Worm (Caenorhabditis elegans) whole organism, L1 larva: ENCODE measurements around the gene sdz-18.

Experiments used
- C04F5.9 ChIP-seq: sonication (generic microtip); optimal IDR thresholded peaks from 2 replicates; lab custom pipeline; 2016; ENCODE audit warnings: missing genetic modification characterization, missing compliant biosample characterization
- F16B12.6 ChIP-seq: fragments of 150-350 bp; optimal IDR thresholded peaks from 2 replicates; lab custom pipeline; 2014; ENCODE audit warnings: missing biosample characterization, missing genetic modification characterization
- Y116A8C.19 ChIP-seq: sonication (generic microtip); optimal IDR thresholded peaks from 2 replicates; lab custom pipeline; 2016; ENCODE audit warnings: missing compliant biosample characterization, missing genetic modification characterization, borderline replicate concordance
- alr-1 ChIP-seq: fragments of 200-800 bp; sonication (Bioruptor generic); optimal IDR thresholded peaks from 2 replicates; lab custom pipeline; 2018; ENCODE audit warnings: borderline replicate concordance, mild to moderate bottlenecking, missing genetic modification characterization, missing compliant biosample characterization
- aly-2 ChIP-seq: fragments of 150-350 bp; optimal IDR thresholded peaks from 2 replicates; lab custom pipeline; 2014; ENCODE audit warnings: missing biosample characterization, missing genetic modification characterization
- ceh-63 ChIP-seq: fragments of 200-800 bp; sonication (Bioruptor generic); optimal IDR thresholded peaks from 2 replicates; lab custom pipeline; 2018; ENCODE audit warnings: mild to moderate bottlenecking, missing genetic modification characterization, missing compliant biosample characterization
- ceh-88 ChIP-seq: fragments of 200-800 bp; sonication (Bioruptor generic); IDR thresholded peaks from 2 replicates; pipeline ENCODE4 v1.3.6; 2022; ENCODE audit warnings: missing genetic modification characterization, missing compliant biosample characterization
- ces-1 ChIP-seq: fragments of 150-350 bp; optimal IDR thresholded peaks from 2 replicates; lab custom pipeline; 2014; ENCODE audit warnings: missing biosample characterization, missing genetic modification reagents, missing genetic modification characterization
- efl-1 ChIP-seq, 4 experiments: fragments of 150-350 bp; optimal IDR thresholded peaks in 3 of 4; peaks in 1 of 4; 1 replicate in 1 of 4; 2 replicates in 3 of 4; lab custom pipeline; 2014; ENCODE audit warnings: missing biosample characterization in 2 of 4, missing genetic modification characterization in 2 of 4, missing genetic modification reagents in 2 of 4
- ets-5 ChIP-seq: fragments of 200-800 bp; sonication (Bioruptor generic); IDR thresholded peaks from 2 replicates; pipeline ENCODE4 v1.3.6; 2022; ENCODE audit warnings: missing genetic modification characterization, missing compliant biosample characterization
- hlh-17 ChIP-seq: fragments of 200-800 bp; sonication (Bioruptor generic); optimal IDR thresholded peaks from 2 replicates; lab custom pipeline; 2018; ENCODE audit warnings: missing genetic modification characterization, mild to moderate bottlenecking, missing compliant biosample characterization, moderate library complexity, borderline replicate concordance
- hlh-4 ChIP-seq: sonication (generic microtip); optimal IDR thresholded peaks from 2 replicates; lab custom pipeline; 2016; ENCODE audit warnings: mild to moderate bottlenecking, missing genetic modification characterization, missing compliant biosample characterization
- jun-1 ChIP-seq: fragments of 150-350 bp; optimal IDR thresholded peaks from 2 replicates; lab custom pipeline; 2014; ENCODE audit warnings: missing biosample characterization, missing genetic modification reagents, missing genetic modification characterization
- lin-13 ChIP-seq: fragments of 150-350 bp; optimal IDR thresholded peaks from 2 replicates; lab custom pipeline; 2014; ENCODE audit warnings: missing biosample characterization, missing genetic modification reagents, missing genetic modification characterization
- lin-15B ChIP-seq: fragments of 150-350 bp; sonication (generic microtip); optimal IDR thresholded peaks from 3 replicates; lab custom pipeline; 2014; ENCODE audit warnings: missing biosample characterization, missing genetic modification characterization
- lin-39 ChIP-seq: fragments of 150-350 bp; optimal IDR thresholded peaks from 2 replicates; lab custom pipeline; 2014; ENCODE audit warnings: missing biosample characterization, missing genetic modification reagents, missing genetic modification characterization
- lir-3 ChIP-seq: sonication (generic microtip); optimal IDR thresholded peaks from 2 replicates; lab custom pipeline; 2016; ENCODE audit warnings: mild to moderate bottlenecking, missing genetic modification characterization, moderate library complexity, missing compliant biosample characterization; ENCODE audit not compliant: poor library complexity
- lsy-2 ChIP-seq, 2 experiments: fragments of 150-350 bp; optimal IDR thresholded peaks; 2 replicates each; lab custom pipeline; 2014; ENCODE audit warnings: missing biosample characterization in 2 of 2, missing genetic modification characterization in 2 of 2
- mab-9 ChIP-seq: fragments of 200-800 bp; sonication (Bioruptor generic); IDR thresholded peaks from 2 replicates; pipeline ENCODE4 v1.3.6; 2022; ENCODE audit warnings: missing genetic modification reagents, missing genetic modification characterization, missing compliant biosample characterization
- nhr-19 ChIP-seq: fragments of 200-800 bp; sonication (Bioruptor generic); conservative IDR thresholded peaks from 2 replicates; pipeline ENCODE4 v1.3.6; 2022; ENCODE audit warnings: missing genetic modification characterization, missing compliant biosample characterization
- nhr-237 ChIP-seq: fragments of 150-350 bp; optimal IDR thresholded peaks from 2 replicates; lab custom pipeline; 2014; ENCODE audit warnings: missing biosample characterization, missing genetic modification characterization
- nhr-28 ChIP-seq: fragments of 150-350 bp; optimal IDR thresholded peaks from 2 replicates; lab custom pipeline; 2014; ENCODE audit warnings: missing biosample characterization, missing genetic modification characterization
- nhr-85 ChIP-seq: sonication (generic microtip); peaks from one replicate; lab custom pipeline; 2016; ENCODE audit warnings: missing genetic modification characterization, inconsistent platforms, missing compliant biosample characterization
- nhr-90 ChIP-seq: sonication (generic microtip); optimal IDR thresholded peaks from 2 replicates; lab custom pipeline; 2016; ENCODE audit warnings: mild to moderate bottlenecking, missing genetic modification characterization, missing compliant biosample characterization; ENCODE audit not compliant: poor library complexity
- pag-3 ChIP-seq: sonication (generic microtip); optimal IDR thresholded peaks from 2 replicates; lab custom pipeline; 2017; ENCODE audit warnings: missing genetic modification characterization, mild to moderate bottlenecking, missing compliant biosample characterization, antibody characterized with exemption, borderline replicate concordance; ENCODE audit not compliant: insufficient read depth
- pax-3 ChIP-seq: fragments of 200-800 bp; sonication (Bioruptor generic); optimal IDR thresholded peaks from 2 replicates; lab custom pipeline; 2018; ENCODE audit warnings: mild to moderate bottlenecking, missing genetic modification characterization, moderate library complexity, missing compliant biosample characterization
- skn-1 ChIP-seq: fragments of 150-350 bp; optimal IDR thresholded peaks from 2 replicates; lab custom pipeline; 2014; ENCODE audit warnings: missing biosample characterization, missing genetic modification characterization
- snu-23 ChIP-seq: sonication (generic microtip); optimal IDR thresholded peaks from 2 replicates; lab custom pipeline; 2016; ENCODE audit warnings: missing genetic modification characterization, missing compliant biosample characterization
- sox-4 ChIP-seq: sonication (generic microtip); optimal IDR thresholded peaks from 2 replicates; lab custom pipeline; 2016; ENCODE audit warnings: missing genetic modification characterization, missing compliant biosample characterization
- sptf-1 ChIP-seq: fragments of 150-350 bp; optimal IDR thresholded peaks from 2 replicates; lab custom pipeline; 2014; ENCODE audit warnings: missing biosample characterization, missing genetic modification characterization
- tbx-2 ChIP-seq: sonication (generic microtip); optimal IDR thresholded peaks from 2 replicates; lab custom pipeline; 2016; ENCODE audit warnings: missing genetic modification characterization, missing compliant biosample characterization
- tlp-1 ChIP-seq: fragments of 150-350 bp; optimal IDR thresholded peaks from 2 replicates; lab custom pipeline; 2014; ENCODE audit warnings: missing biosample characterization, missing genetic modification characterization
- unc-62 ChIP-seq: fragments of 150-350 bp; optimal IDR thresholded peaks from 2 replicates; lab custom pipeline; 2014; ENCODE audit warnings: missing biosample characterization, missing genetic modification reagents, missing genetic modification characterization
- unc-86 ChIP-seq: sonication (generic microtip); optimal IDR thresholded peaks from 2 replicates; lab custom pipeline; 2016; ENCODE audit warnings: missing genetic modification characterization, missing compliant biosample characterization
- vab-15 ChIP-seq: sonication (generic microtip); optimal IDR thresholded peaks from 2 replicates; lab custom pipeline; 2017; ENCODE audit warnings: missing genotype, mild to moderate bottlenecking, missing genetic modification characterization, missing compliant biosample characterization
- xbp-1 ChIP-seq: sonication (generic microtip); optimal IDR thresholded peaks from 2 replicates; lab custom pipeline; 2016; ENCODE audit warnings: missing genetic modification characterization, missing compliant biosample characterization
- zag-1 ChIP-seq: fragments of 150-350 bp; optimal IDR thresholded peaks from 2 replicates; lab custom pipeline; 2014; ENCODE audit warnings: missing biosample characterization, missing genetic modification characterization
- ztf-11 ChIP-seq, 2 experiments: sonication (generic microtip); optimal IDR thresholded peaks; 2 replicates each; lab custom pipeline; 2016 to 2017; ENCODE audit warnings: missing genetic modification characterization in 2 of 2, missing biosample characterization in 1 of 2, missing compliant biosample characterization in 1 of 2
- ztf-4 ChIP-seq: fragments of 150-350 bp; optimal IDR thresholded peaks from 2 replicates; lab custom pipeline; 2014; ENCODE audit warnings: missing biosample characterization, missing genetic modification characterization

The sdz-18 gene

ce11 chrII:1695861-1696260 is 10.4 kb downstream of the sdz-18 start, which contains the start of gene F58E1.13:
F58E1.13 (minus strand) TSS chrII:1695872.
- TF ChIP-seq unc-62 (GFP tag; lab: Kevin White, UChicago) (no peak), unc-86 (tag; lab: Kevin White, UChicago) (no peak), snu-23 (no peak), sptf-1 (tag; lab: Kevin White, UChicago) (no peak), jun-1 (tag; lab: Kevin White, UChicago) (no peak), F16B12.6 (tag; lab: Kevin White, UChicago) (no peak), xbp-1 (tag; lab: Kevin White, UChicago) (no peak), aly-2 (tag; lab: Kevin White, UChicago) (no peak), hlh-4 (tag; lab: Kevin White, UChicago) (no peak), nhr-28 (tag; lab: Kevin White, UChicago) (no peak), tlp-1 (no peak), C04F5.9 (no peak), skn-1 (no peak), alr-1 (tag; lab: Kevin White, UChicago) (no peak), efl-1 (optimal IDR thresholded peaks at IDR 0.05; lab: Kevin White, UChicago) (no peak), efl-1 (GFP tag; optimal IDR thresholded peaks at IDR 0.05 in 1 of 2; lab: Kevin White, UChicago) (no peak), lin-13 (GFP tag; lab: Kevin White, UChicago) (no peak), pag-3 (no peak)

- TF ChIP-seq pag-3 (no peak), Y116A8C.19 (tag; lab: Kevin White, UChicago) (no peak), jun-1 (tag; lab: Kevin White, UChicago) (no peak), nhr-19 (GFP tag; lab: Robert Waterston, UW) (no peak), lin-15B (tag; lab: Kevin White, UChicago) (no peak), pax-3 (tag; lab: Kevin White, UChicago) (no peak), sox-4 (tag; lab: Kevin White, UChicago) (no peak), ztf-4 (no peak), nhr-85 (tag; lab: Kevin White, UChicago) (no peak), lin-39 (tag; lab: Kevin White, UChicago) (no peak), ceh-88 (GFP tag; lab: Robert Waterston, UW) (no peak), lsy-2 (tag; optimal IDR thresholded peaks at IDR 0.05; lab: Kevin White, UChicago) (no peak), lir-3 (tag; lab: Kevin White, UChicago) (no peak), unc-86 (tag; lab: Kevin White, UChicago) (no peak), zag-1 (tag; lab: Kevin White, UChicago) (no peak), ets-5 (no peak), C04F5.9 (no peak), ztf-11 (tag; optimal IDR thresholded peaks at IDR 0.05; lab: Kevin White, UChicago) (no peak), snu-23 (no peak), tbx-2 (tag; lab: Kevin White, UChicago) (no peak)
Observed at ce11 chrII:1694530-1694929, 11.8 kb downstream of the sdz-18 start, which contains the start of gene fbxc-26. fbxc-26 (minus strand) TSS chrII:1694630.

ce11 chrII:1692827-1693226 is 13.5 kb downstream of the sdz-18 start, which contains the start of gene fbxc-21:
fbxc-21 (minus strand) TSS chrII:1692927.
- no peak for TF ChIP-seq vab-15 (tag; lab: Kevin White, UChicago)
- TF ChIP-seq mab-9 (GFP tag; lab: Robert Waterston, UW), result no peak
- no peak for TF ChIP-seq efl-1 (optimal IDR thresholded peaks at IDR 0.05; lab: Kevin White, UChicago)
- TF ChIP-seq efl-1 (GFP tag; optimal IDR thresholded peaks at IDR 0.05 in 1 of 2; lab: Kevin White, UChicago), result no peak
- TF ChIP-seq hlh-17 (GFP tag; lab: Kevin White, UChicago), result no peak
- TF ChIP-seq ces-1 (GFP tag; lab: Kevin White, UChicago), result no peak
- no peak for TF ChIP-seq aly-2 (tag; lab: Kevin White, UChicago)
- no peak for TF ChIP-seq ceh-63 (GFP tag; lab: Kevin White, UChicago)
- TF ChIP-seq ceh-88 (GFP tag; lab: Robert Waterston, UW), result no peak
- no peak for TF ChIP-seq ztf-4
- no peak for TF ChIP-seq nhr-237
- no peak for TF ChIP-seq nhr-90 (tag; lab: Kevin White, UChicago)
